Fruit fly (Drosophila melanogaster): ENCODE measurements around the gene Prx6a.

DNA sequence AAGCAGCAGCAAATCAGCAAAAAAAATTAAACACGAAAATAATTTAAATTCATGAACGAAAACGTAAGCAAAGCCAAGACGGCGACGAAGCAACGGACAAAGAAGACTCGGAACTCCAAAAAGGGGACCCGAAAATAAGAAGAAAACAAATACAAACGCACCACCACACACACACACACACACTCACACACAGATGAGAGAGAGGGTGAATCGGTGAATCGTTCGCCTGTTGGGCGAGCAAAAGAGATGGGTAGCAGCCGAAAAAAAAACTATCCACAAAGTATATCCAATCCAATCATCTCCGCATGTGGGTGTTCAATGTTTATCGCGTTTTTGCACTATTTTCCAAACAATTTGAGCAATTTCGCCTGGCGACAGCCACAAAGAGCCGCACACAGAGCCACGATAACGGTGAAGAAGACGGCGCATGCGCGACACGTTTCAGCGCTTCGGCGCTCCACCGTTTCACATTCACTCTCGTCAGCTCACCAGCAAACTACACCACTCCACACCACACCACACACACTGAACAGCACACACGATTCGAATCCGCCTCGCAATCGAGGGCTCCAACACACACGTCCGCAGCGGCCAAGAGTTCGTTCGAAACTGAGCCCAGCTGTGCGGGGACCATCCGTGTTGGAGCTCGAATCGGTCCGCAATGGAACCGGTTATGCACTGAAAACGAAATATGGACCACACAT, 48.2 kb downstream of the Prx6a start, which contains the start of gene Duox:
- TF ChIP-seq CG8159 (tag; optimal IDR thresholded peaks at IDR 0.05) (no peak), CG32121 (GFP tag; IDR thresholded peaks at IDR 0.05) (no peak), fd96Ca (GFP tag; IDR thresholded peaks at IDR 0.05) (no peak), Snoo (tag; optimal IDR thresholded peaks at IDR 0.05) (no peak)
